Worm (Caenorhabditis elegans): ENCODE results near the gene C45B2.8.

Gene C45B2.8

DNA sequence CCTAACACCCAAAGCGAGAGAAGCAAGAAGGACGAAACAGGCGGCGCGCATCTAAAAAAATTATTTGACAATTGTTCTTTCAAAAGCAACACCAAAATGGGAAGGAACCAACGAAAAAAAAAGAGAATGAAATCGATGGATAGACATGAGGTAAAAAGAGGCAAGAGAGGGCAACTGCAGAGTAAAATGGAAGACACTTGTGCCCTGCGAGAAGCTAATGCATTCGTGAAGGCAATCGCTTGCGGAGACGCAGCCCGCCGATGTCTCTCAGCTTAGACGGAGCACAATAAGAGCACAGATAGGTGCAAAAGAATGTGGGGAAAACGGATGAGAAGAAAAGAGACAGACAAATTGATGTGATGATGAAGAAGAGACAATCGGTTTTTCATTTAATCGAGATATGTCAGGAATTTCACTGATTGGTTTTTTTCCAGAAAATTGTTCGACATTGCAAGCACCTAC is 40.5 kb downstream of the C45B2.8 start, which contains the start of gene C15H9.9 (continued):
- TF ChIP-seq unc-62 (GFP tag; optimal IDR thresholded peaks at IDR 0.05 in 1 of 2) (peak in 1 of 2 experiments; percentile 24), unc-62 (tag; optimal IDR thresholded peaks at IDR 0.05) (no peak), fos-1 (tag; optimal IDR thresholded peaks at IDR 0.05) (no peak), daf-12 (tag; optimal IDR thresholded peaks at IDR 0.05) (no peak), madf-9 (GFP tag; conservative IDR thresholded peaks at IDR 0.05) (0 out of 2 replicates have a peak, but pooled peaks have one; percentile 13), spr-3 (GFP tag; optimal IDR thresholded peaks at IDR 0.05) (no peak), lin-39 (tag; optimal IDR thresholded peaks at IDR 0.05) (no peak), tag-97 (GFP tag; IDR thresholded peaks at IDR 0.05) (no peak), php-3 (GFP tag; IDR thresholded peaks at IDR 0.05) (0 out of 2 replicates have a peak, but pooled peaks have one; percentile 17), Y5F2A.4 (GFP tag; optimal IDR thresholded peaks at IDR 0.05) (no peak), duxl-1 (tag; optimal IDR thresholded peaks at IDR 0.05; ENCODE audit: poor library complexity) (no peak), ceh-20 (GFP tag; IDR thresholded peaks at IDR 0.05) (no peak), lin-38 (GFP tag; IDR thresholded peaks at IDR 0.05) (no peak), hmg-1.1 (GFP tag; IDR thresholded peaks at IDR 0.05) (peak; percentile 52; the same call in 1 of the 2 replicates), mes-2 (tag; optimal IDR thresholded peaks at IDR 0.05; ENCODE audit: poor library complexity, severe bottlenecking) (peak; percentile 33), vab-7 (GFP tag; IDR thresholded peaks at IDR 0.05) (no peak)

DNA sequence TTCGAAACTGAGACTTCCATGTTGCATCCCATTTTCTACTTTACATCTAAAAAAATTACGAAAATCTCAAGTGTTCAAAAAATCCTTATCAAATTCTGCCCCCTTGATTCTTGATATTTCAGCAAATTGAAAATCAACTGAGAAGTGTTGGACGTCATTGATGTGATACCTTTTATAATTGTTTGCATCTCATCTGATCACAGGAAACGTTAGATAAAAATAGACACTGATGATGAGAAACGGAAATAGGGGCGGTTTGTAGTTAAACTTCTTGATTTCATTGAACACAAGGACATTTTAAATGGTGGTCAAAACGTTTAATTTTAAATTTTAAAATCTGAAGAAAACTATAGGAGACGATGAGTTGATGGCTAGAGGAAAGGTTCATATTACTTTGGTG is 41.0 kb downstream of the C45B2.8 start:
- TF ChIP-seq tag-97 (GFP tag; IDR thresholded peaks at IDR 0.05), result no peak
- no peak for TF ChIP-seq ZK337.2 (GFP tag; IDR thresholded peaks at IDR 0.05)
- TF ChIP-seq duxl-1 (tag; optimal IDR thresholded peaks at IDR 0.05; ENCODE audit: poor library complexity), result no peak
- peak in 1 of 2 experiments; percentile 88 for TF ChIP-seq unc-62 (GFP tag; optimal IDR thresholded peaks at IDR 0.05 in 1 of 2)
- no peak for TF ChIP-seq unc-62 (tag; optimal IDR thresholded peaks at IDR 0.05)

ce11 chrX:6129277-6129676 is 41.5 kb downstream of the C45B2.8 start:
- no peak for TF ChIP-seq nhr-41 (GFP tag; IDR thresholded peaks at IDR 0.05)
- TF ChIP-seq skn-1 (tag; optimal IDR thresholded peaks at IDR 0.05), result no peak
- no peak for TF ChIP-seq hif-1 (tag; optimal IDR thresholded peaks at IDR 0.05)
- no peak for TF ChIP-seq mxl-2 (GFP tag; conservative IDR thresholded peaks at IDR 0.05)
- TF ChIP-seq nhr-48 (tag; optimal IDR thresholded peaks at IDR 0.05), result peak; percentile 15
- no peak for TF ChIP-seq dmd-8 (GFP tag; IDR thresholded peaks at IDR 0.05)
- peak; percentile 5 for TF ChIP-seq nhr-6 (tag; optimal IDR thresholded peaks at IDR 0.05)
- TF ChIP-seq saeg-2 (GFP tag; IDR thresholded peaks at IDR 0.05), result no peak
- no peak for TF ChIP-seq F44E2.7 (GFP tag; IDR thresholded peaks at IDR 0.05)
- TF ChIP-seq F26F4.8 (GFP tag; conservative IDR thresholded peaks at IDR 0.05), result no peak
- no peak for TF ChIP-seq F49E8.2 (tag; optimal IDR thresholded peaks at IDR 0.05; ENCODE audit: borderline replicate concordance)
- TF ChIP-seq lin-1 (GFP tag; IDR thresholded peaks at IDR 0.05), result no peak
- no peak for TF ChIP-seq sdz-12 (GFP tag; optimal IDR thresholded peaks at IDR 0.05)
- no peak for TF ChIP-seq nhr-76 (tag; optimal IDR thresholded peaks at IDR 0.05)
- TF ChIP-seq spr-3 (GFP tag; optimal IDR thresholded peaks at IDR 0.05), result no peak
- TF ChIP-seq nhr-25 (tag; optimal IDR thresholded peaks at IDR 0.05; ENCODE audit: borderline replicate concordance, insufficient read depth), result no peak
- no peak for TF ChIP-seq nhr-237 (tag; optimal IDR thresholded peaks at IDR 0.05)
- TF ChIP-seq ces-1 (GFP tag; optimal IDR thresholded peaks at IDR 0.05), result no peak
- TF ChIP-seq zag-1 (tag; optimal IDR thresholded peaks at IDR 0.05), result no peak
- no peak for TF ChIP-seq spr-1 (tag; optimal IDR thresholded peaks at IDR 0.05)
- no peak for TF ChIP-seq F10B5.3 (tag; optimal IDR thresholded peaks at IDR 0.05)
- no peak for TF ChIP-seq Y105C5A.15 (GFP tag; IDR thresholded peaks at IDR 0.05)
- peak; percentile 32 for TF ChIP-seq mes-2 (tag; optimal IDR thresholded peaks at IDR 0.05; ENCODE audit: poor library complexity, severe bottlenecking)
- TF ChIP-seq egl-43 (GFP tag; IDR thresholded peaks at IDR 0.05), result no peak
- TF ChIP-seq zip-2 (tag; optimal IDR thresholded peaks at IDR 0.05), result no peak
- TF ChIP-seq hmg-1.1 (GFP tag; IDR thresholded peaks at IDR 0.05), result no peak
- TF ChIP-seq pqm-1 (tag; optimal IDR thresholded peaks at IDR 0.05), result peak; percentile 81
- no peak for TF ChIP-seq madf-9 (GFP tag; conservative IDR thresholded peaks at IDR 0.05)
- TF ChIP-seq duxl-1 (tag; optimal IDR thresholded peaks at IDR 0.05; ENCODE audit: poor library complexity), result no peak
- no peak; the same call in 1 of the 2 replicates for TF ChIP-seq set-16 (GFP tag; IDR thresholded peaks at IDR 0.05)
- no peak for TF ChIP-seq ztf-11 (tag; optimal IDR thresholded peaks at IDR 0.05)
- no peak for TF ChIP-seq zfp-3 (GFP tag; conservative IDR thresholded peaks at IDR 0.05)
- TF ChIP-seq daf-8 (GFP tag; IDR thresholded peaks at IDR 0.05), result no peak
- no peak for TF ChIP-seq gei-8 (GFP tag; optimal IDR thresholded peaks at IDR 0.05)
- no peak for TF ChIP-seq arid-1 (GFP tag; conservative IDR thresholded peaks at IDR 0.05)
